Worm (Caenorhabditis elegans): ENCODE data around the gene lipl-3.

Gene lipl-3

ce11 chrV:500535-500934 lies 23.5 kb downstream of the lipl-3 start:
- TF ChIP-seq lin-13 (tag; optimal IDR thresholded peaks at IDR 0.05), result no peak
- no peak for TF ChIP-seq nhr-237 (tag; optimal IDR thresholded peaks at IDR 0.05)
- TF ChIP-seq snpc-4 (tag; optimal IDR thresholded peaks at IDR 0.05), result no peak
- TF ChIP-seq lsy-2 (tag; optimal IDR thresholded peaks at IDR 0.05), result no peak
- no peak for TF ChIP-seq pha-4 (tag; optimal IDR thresholded peaks at IDR 0.05)
- no peak for TF ChIP-seq ceh-39 (tag; optimal IDR thresholded peaks at IDR 0.05)
- no peak for TF ChIP-seq unc-62 (GFP tag; optimal IDR thresholded peaks at IDR 0.05)

- TF ChIP-seq drap-1 (GFP tag; optimal IDR thresholded peaks at IDR 0.05) (no peak), snpc-4 (tag; optimal IDR thresholded peaks at IDR 0.05) (no peak), unc-120 (tag; optimal IDR thresholded peaks at IDR 0.05; ENCODE audit: poor library complexity, severe bottlenecking) (no peak), nhr-12 (tag; optimal IDR thresholded peaks at IDR 0.05) (no peak), ztf-11 (tag; optimal IDR thresholded peaks at IDR 0.05) (no peak), ceh-83 (GFP tag; optimal IDR thresholded peaks at IDR 0.05) (no peak), ceh-39 (tag; optimal IDR thresholded peaks at IDR 0.05) (no peak)
These were observed 26.6 kb downstream of the lipl-3 start, which contains the start of gene T01G6.1 for ce11 chrV:497399-497798. Gene T01G6.1 (plus strand): TSS chrV:497699.

- TF ChIP-seq lin-13 (tag; optimal IDR thresholded peaks at IDR 0.05) (no peak), nhr-237 (tag; optimal IDR thresholded peaks at IDR 0.05) (no peak), elt-1 (tag; optimal IDR thresholded peaks at IDR 0.05; ENCODE audit: borderline replicate concordance, insufficient read depth) (no peak), nhr-28 (tag; optimal IDR thresholded peaks at IDR 0.05) (no peak), unc-120 (tag; optimal IDR thresholded peaks at IDR 0.05; ENCODE audit: poor library complexity, severe bottlenecking) (no peak), blmp-1 (tag; optimal IDR thresholded peaks at IDR 0.05) (no peak), tbx-8 (GFP tag; optimal IDR thresholded peaks at IDR 0.05) (no peak), M03D4.4 (tag; optimal IDR thresholded peaks at IDR 0.05) (no peak), cnd-1 (tag; optimal IDR thresholded peaks at IDR 0.05) (no peak), nhr-76 (tag; optimal IDR thresholded peaks at IDR 0.05) (no peak), flh-1 (GFP tag; optimal IDR thresholded peaks at IDR 0.05) (no peak), zip-8 (tag; optimal IDR thresholded peaks at IDR 0.05) (no peak), lin-32 (GFP tag; optimal IDR thresholded peaks at IDR 0.05) (no peak), unc-62 (GFP tag; optimal IDR thresholded peaks at IDR 0.05) (no peak), mep-1 (tag; optimal IDR thresholded peaks at IDR 0.05) (no peak), sem-2 (GFP tag; optimal IDR thresholded peaks at IDR 0.05) (no peak), drap-1 (GFP tag; optimal IDR thresholded peaks at IDR 0.05) (no peak), nhr-12 (tag; optimal IDR thresholded peaks at IDR 0.05) (no peak)
These were observed 29.7 kb downstream of the lipl-3 start, which contains the start of gene nhr-131 for ce11 chrV:494284-494683. Gene nhr-131 (plus strand): TSS chrV:494370.

ce11 chrV:491432-491831 lies 32.6 kb downstream of the lipl-3 start, which contains the start of gene str-196:
Gene str-196 (plus strand): TSS chrV:491732.
- TF ChIP-seq mls-2 (tag; optimal IDR thresholded peaks at IDR 0.05) (no peak), lin-32 (GFP tag; optimal IDR thresholded peaks at IDR 0.05) (no peak), ceh-43 (GFP tag; optimal IDR thresholded peaks at IDR 0.05) (no peak), elt-3 (tag; optimal IDR thresholded peaks at IDR 0.05) (no peak)

DNA sequence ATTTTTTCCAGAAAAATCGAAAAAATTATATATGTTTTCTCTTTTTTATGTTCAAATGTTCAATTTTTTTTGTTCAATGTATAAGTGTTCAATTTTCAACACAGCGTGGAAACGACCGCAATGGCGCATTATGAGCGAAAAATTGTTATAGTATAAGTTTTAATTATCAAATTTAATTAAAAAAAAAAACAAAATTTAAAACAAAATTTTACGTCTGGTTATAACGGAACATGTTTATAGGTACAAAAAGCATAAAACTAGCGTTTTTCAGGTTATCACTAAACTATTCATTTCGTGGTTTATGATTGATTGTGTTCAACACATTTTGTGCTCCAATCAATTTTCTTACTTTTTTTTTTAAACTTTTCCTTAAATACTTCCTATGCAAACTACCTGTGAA lies 34.7 kb downstream of the lipl-3 start, which contains the start of gene nhr-106:
Gene nhr-106 (plus strand): TSS at position 301 of the 400 bp plus-strand sequence.
- TF ChIP-seq unc-62 (GFP tag; optimal IDR thresholded peaks at IDR 0.05), result no peak
- no peak for TF ChIP-seq drap-1 (GFP tag; optimal IDR thresholded peaks at IDR 0.05)
- TF ChIP-seq lsy-2 (tag; optimal IDR thresholded peaks at IDR 0.05), result no peak
- no peak for TF ChIP-seq nhr-2 (tag; optimal IDR thresholded peaks at IDR 0.05)
- no peak for TF ChIP-seq ces-1 (GFP tag; optimal IDR thresholded peaks at IDR 0.05)
- no peak for TF ChIP-seq unc-39 (tag; optimal IDR thresholded peaks at IDR 0.05)
- no peak for TF ChIP-seq ceh-83 (GFP tag; optimal IDR thresholded peaks at IDR 0.05)
- TF ChIP-seq elt-1 (tag; optimal IDR thresholded peaks at IDR 0.05; ENCODE audit: borderline replicate concordance, insufficient read depth), result no peak
- TF ChIP-seq ham-2 (GFP tag; optimal IDR thresholded peaks at IDR 0.05), result no peak

DNA sequence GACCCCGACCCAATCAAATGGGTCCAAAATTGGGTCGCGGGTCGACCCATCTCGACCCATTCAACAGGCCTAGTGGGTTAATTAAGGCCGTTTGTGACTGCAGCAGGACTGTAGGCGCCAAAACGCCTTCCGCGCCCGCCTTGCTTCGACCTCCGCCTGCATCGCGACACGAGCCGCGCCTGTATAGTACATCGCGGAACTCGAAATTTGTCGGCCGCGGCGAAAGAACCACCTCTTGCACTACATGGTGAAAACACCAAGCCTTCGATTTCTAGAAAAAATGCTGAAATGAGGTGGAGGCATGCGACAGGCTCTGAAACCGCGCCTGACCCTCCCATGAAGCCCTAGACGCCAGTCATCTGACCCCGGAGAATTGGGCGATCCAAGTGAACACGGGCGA lies 36.0 kb downstream of the lipl-3 start:
- TF ChIP-seq snpc-4 (tag; optimal IDR thresholded peaks at IDR 0.05) (no peak), zip-8 (tag; optimal IDR thresholded peaks at IDR 0.05) (no peak), tbx-8 (GFP tag; optimal IDR thresholded peaks at IDR 0.05) (no peak), unc-62 (GFP tag; optimal IDR thresholded peaks at IDR 0.05) (no peak), ham-2 (GFP tag; optimal IDR thresholded peaks at IDR 0.05) (no peak), flh-1 (GFP tag; optimal IDR thresholded peaks at IDR 0.05) (no peak), blmp-1 (tag; optimal IDR thresholded peaks at IDR 0.05) (no peak), bed-3 (GFP tag; optimal IDR thresholded peaks at IDR 0.05) (no peak), elt-1 (tag; optimal IDR thresholded peaks at IDR 0.05; ENCODE audit: borderline replicate concordance, insufficient read depth) (no peak)

Measured in whole organism, mixed stage, embryonic.